Worm (Caenorhabditis elegans) whole organism, midembryonic: Measurements from ENCODE around the gene C33G3.5.
A peak's percentile ranks its signal among the peaks of the same experiment; 100 is the strongest.

ENCODE experiments used
- T22C8.4 ChIP-seq: fragments of 200-800 bp; sonication (Bioruptor generic); IDR thresholded peaks from 2 replicates; pipeline ENCODE4 v1.3.6; 2022; ENCODE audit warnings: missing genetic modification characterization, missing compliant biosample characterization
- cog-1 ChIP-seq: sonication (generic microtip); optimal IDR thresholded peaks from 2 replicates; lab custom pipeline; 2016; ENCODE audit warnings: missing genetic modification characterization, missing compliant biosample characterization
- flt-1 ChIP-seq: fragments of 200-800 bp; sonication (Bioruptor generic); IDR thresholded peaks from 2 replicates; pipeline ENCODE4 v1.3.6; 2022; ENCODE audit warnings: missing genetic modification characterization, missing compliant biosample characterization
- klf-2 ChIP-seq: fragments of 200-800 bp; sonication (Bioruptor generic); conservative IDR thresholded peaks from 2 replicates; pipeline ENCODE4 v1.3.6; 2022; ENCODE audit warnings: missing genetic modification reagents, missing genetic modification characterization, missing compliant biosample characterization
- med-1 ChIP-seq: sonication (generic microtip); optimal IDR thresholded peaks from 2 replicates; lab custom pipeline; 2017; ENCODE audit warnings: missing genetic modification characterization, mild to moderate bottlenecking, missing compliant biosample characterization, antibody characterized with exemption, missing genetic modification reagents; ENCODE audit not compliant: insufficient read depth
- ref-1 ChIP-seq: fragments of 200-800 bp; sonication (Bioruptor generic); conservative IDR thresholded peaks from 2 replicates; pipeline ENCODE4 v1.3.6; 2022; ENCODE audit warnings: missing genetic modification reagents, missing genetic modification characterization, missing compliant biosample characterization
- tab-1 ChIP-seq: fragments of 200-800 bp; sonication (Bioruptor generic); IDR thresholded peaks from 2 replicates; pipeline ENCODE4 v1.3.6; 2022; ENCODE audit warnings: missing genetic modification characterization, missing compliant biosample characterization
- ztf-23 ChIP-seq: fragments of 200-800 bp; sonication (Bioruptor generic); IDR thresholded peaks from 2 replicates; pipeline ENCODE4 v1.3.6; 2022; ENCODE audit warnings: missing genetic modification reagents, missing genetic modification characterization, missing compliant biosample characterization
- ztf-29 ChIP-seq: fragments of 200-800 bp; sonication (Bioruptor generic); IDR thresholded peaks from 2 replicates; pipeline ENCODE4 v1.3.6; 2022; ENCODE audit warnings: missing genetic modification reagents, missing genetic modification characterization, missing compliant biosample characterization

C33G3.5 gene

DNA sequence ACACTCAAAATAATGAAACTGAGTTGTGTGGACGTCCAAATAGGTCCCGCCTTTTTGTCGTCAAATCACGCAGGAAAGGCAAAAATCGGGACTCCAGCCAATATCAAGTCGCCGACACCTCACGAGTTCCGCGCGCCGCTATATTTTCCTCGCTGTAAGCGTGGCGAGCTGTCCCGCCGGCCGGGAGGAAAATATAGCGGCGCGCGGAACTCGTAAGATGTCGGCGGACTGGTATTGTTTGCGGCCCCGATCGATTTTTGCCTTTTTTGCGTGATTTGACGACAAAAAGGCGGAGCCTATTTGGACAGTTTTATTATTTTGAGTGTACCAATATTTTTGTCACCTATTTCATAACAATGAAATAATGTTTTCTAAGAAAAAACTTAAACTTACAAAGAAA is 15.7 kb downstream of the C33G3.5 start:
- TF ChIP-seq tab-1 (GFP tag; lab: Robert Waterston, UW) (no peak), klf-2 (GFP tag; lab: Robert Waterston, UW) (no peak), T22C8.4 (no peak)

ce11 chrX:14056527-14056926 is 21.9 kb downstream of the C33G3.5 start:
- TF ChIP-seq ref-1 (GFP tag; lab: Robert Waterston, UW) (no peak), tab-1 (GFP tag; lab: Robert Waterston, UW) (no peak), T22C8.4 (no peak), klf-2 (GFP tag; lab: Robert Waterston, UW) (no peak), cog-1 (no peak), ztf-29 (GFP tag; lab: Robert Waterston, UW) (no peak), flt-1 (no peak)

- TF ChIP-seq med-1 (GFP tag; lab: Kevin White, UChicago) (no peak), ztf-23 (no peak), tab-1 (GFP tag; lab: Robert Waterston, UW) (no peak), T22C8.4 (no peak), ztf-29 (GFP tag; lab: Robert Waterston, UW) (no peak), klf-2 (GFP tag; lab: Robert Waterston, UW) (no peak), cog-1 (no peak), flt-1 (no peak), ref-1 (GFP tag; lab: Robert Waterston, UW) (no peak)
Measured at ce11 chrX:14055715-14056114, 22.8 kb downstream of the C33G3.5 start.

DNA sequence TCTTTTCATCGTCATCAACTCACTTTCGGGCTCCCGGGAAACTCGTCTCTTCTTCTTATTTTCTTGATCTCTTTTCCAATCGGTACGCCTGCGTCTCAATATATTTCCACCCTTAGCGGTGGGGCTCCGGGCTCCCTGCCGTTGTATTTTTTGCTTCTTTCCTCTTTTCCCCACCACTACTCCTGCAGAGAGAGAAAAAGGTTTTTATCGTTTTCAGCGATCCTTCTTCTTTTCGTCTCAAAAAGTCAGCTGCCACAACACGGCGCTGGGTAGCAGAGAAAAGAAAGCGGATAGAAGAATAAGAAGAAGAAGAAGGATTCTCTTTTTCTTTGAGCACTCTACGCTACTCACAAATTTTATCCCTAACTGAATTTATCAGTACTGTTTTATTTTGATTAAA is 23.7 kb downstream of the C33G3.5 start:
- TF ChIP-seq ztf-23, result 0 out of 2 replicates have a peak, but pooled peaks have one; percentile 11
- no peak for TF ChIP-seq cog-1

DNA sequence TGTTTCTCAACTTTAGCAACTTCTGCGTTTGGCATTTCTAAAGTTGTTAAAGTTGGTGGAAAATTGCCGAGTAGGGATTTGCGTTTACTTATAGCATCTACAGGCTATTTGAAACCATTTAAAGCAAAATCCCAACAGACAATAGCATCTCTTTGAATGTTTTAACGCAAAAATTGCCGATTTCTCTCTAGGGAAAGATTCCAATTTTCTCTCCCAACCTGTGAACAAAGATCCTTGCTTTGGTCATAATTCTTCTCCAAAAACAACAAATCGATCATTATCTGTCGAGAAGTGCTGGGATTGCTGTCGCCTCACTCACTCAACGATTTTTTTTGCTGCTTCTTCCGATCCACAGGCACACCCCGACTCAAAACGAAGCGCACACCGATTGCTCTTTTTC is 24.7 kb downstream of the C33G3.5 start:
- no peak for TF ChIP-seq klf-2 (GFP tag; lab: Robert Waterston, UW)
- no peak for TF ChIP-seq ref-1 (GFP tag; lab: Robert Waterston, UW)
- TF ChIP-seq flt-1, result no peak
- TF ChIP-seq med-1 (GFP tag; lab: Kevin White, UChicago), result no peak
- TF ChIP-seq ztf-23, result no peak
- no peak for TF ChIP-seq tab-1 (GFP tag; lab: Robert Waterston, UW)
- TF ChIP-seq T22C8.4, result no peak
- no peak for TF ChIP-seq ztf-29 (GFP tag; lab: Robert Waterston, UW)
- TF ChIP-seq cog-1, result no peak

DNA sequence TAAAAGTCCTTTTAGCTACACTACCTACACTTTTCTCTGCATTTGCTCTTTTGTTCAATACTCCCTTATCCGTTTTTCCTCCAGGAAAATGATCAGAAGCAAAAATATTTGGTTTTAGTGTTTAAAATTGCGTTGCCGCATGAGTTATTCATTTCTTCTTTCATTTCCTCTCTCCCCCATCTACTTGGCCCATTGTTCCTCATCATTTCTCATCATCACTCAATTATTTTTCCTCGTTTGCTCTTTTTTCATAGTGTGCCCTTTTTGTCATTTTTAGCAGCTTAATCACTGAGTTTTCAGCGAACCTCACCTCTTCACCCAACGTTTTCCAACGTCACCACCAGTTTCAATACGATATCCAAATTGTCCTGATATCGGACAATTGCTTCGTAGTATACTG is 29.2 kb downstream of the C33G3.5 start, which contains the start of gene dyc-1:
TSS of gene dyc-1 (plus strand) at position 301 of the 400 bp plus-strand sequence.
- no peak for TF ChIP-seq cog-1
- no peak for TF ChIP-seq ref-1 (GFP tag; lab: Robert Waterston, UW)
- TF ChIP-seq T22C8.4, result no peak
- 0 out of 2 replicates have a peak, but pooled peaks have one; percentile 18 for TF ChIP-seq ztf-23

DNA sequence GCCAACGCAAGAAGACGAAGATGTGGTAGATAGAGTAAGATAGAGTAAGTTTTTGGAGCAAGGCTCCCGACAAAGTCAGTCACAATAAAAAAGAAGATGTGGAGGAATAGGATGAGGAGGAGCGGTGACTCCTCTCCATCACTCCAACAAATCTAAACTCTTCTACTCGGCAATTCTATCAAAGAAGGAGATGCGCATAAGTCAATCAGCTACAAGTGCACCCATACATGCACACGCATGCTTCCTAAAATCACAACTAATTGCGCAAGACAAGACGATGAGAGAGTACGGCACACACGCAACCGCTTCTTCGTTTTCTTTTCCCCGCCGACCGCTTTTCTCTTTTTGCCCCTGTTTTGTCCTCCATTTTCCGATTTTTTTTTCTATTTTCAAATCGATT is 30.9 kb downstream of the C33G3.5 start:
- TF ChIP-seq ztf-29 (GFP tag; lab: Robert Waterston, UW) (no peak), med-1 (GFP tag; lab: Kevin White, UChicago) (no peak), tab-1 (GFP tag; lab: Robert Waterston, UW) (no peak), ztf-23 (no peak), T22C8.4 (no peak), flt-1 (no peak)

ce11 chrX:14044362-14044761 is 34.1 kb downstream of the C33G3.5 start:
- no peak for TF ChIP-seq ref-1 (GFP tag; lab: Robert Waterston, UW)
- TF ChIP-seq T22C8.4, result no peak
- TF ChIP-seq flt-1, result no peak
- no peak for TF ChIP-seq cog-1
- no peak for TF ChIP-seq ztf-23
- no peak for TF ChIP-seq klf-2 (GFP tag; lab: Robert Waterston, UW)
- TF ChIP-seq med-1 (GFP tag; lab: Kevin White, UChicago), result no peak
- TF ChIP-seq ztf-29 (GFP tag; lab: Robert Waterston, UW), result no peak
- TF ChIP-seq tab-1 (GFP tag; lab: Robert Waterston, UW), result no peak

DNA sequence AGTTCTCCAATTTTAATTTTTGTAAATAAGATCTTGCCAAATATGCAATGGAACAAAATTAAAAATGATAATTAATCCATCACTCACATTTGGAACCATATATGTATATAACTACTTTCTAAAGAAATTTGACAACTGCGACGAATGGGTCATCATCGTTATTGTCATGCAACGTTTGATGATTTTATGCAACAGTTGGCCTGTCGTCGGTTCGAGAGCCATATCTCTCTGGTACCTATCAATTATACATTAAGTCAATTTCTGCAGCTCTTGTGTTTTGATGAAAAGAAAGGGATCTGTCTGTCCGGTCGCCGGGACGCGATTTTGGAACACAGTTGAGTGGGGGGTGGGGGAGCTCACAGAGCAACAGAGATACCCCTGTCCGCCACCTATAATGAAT is 39.2 kb downstream of the C33G3.5 start:
- TF ChIP-seq med-1 (GFP tag; lab: Kevin White, UChicago), result no peak
- no peak for TF ChIP-seq T22C8.4
- no peak for TF ChIP-seq flt-1
- no peak for TF ChIP-seq ref-1 (GFP tag; lab: Robert Waterston, UW)
- TF ChIP-seq tab-1 (GFP tag; lab: Robert Waterston, UW), result no peak
- TF ChIP-seq klf-2 (GFP tag; lab: Robert Waterston, UW), result no peak
- TF ChIP-seq ztf-23, result no peak
- no peak for TF ChIP-seq cog-1
- TF ChIP-seq ztf-29 (GFP tag; lab: Robert Waterston, UW), result no peak

DNA sequence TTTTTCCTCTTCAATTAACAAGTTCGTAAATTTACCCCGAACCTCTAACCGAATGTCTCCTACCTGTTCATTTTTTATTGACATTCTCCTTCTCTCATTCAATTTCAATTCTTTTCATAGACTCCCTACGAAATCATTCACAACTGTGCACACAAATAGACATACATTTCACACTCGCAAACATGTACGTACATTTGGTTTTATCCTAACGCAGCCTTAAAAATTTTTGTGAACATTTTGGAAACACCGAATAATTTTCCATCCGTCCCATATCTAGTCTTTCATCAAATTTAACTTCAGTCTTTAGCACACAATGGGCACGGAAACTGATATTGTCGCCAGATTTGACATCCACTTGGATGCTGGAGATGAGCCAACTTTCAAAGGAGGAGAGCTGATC is 45.0 kb downstream of the C33G3.5 start, which contains the start of gene arrd-25:
TSS of gene arrd-25 (plus strand) at position 301 of the 400 bp plus-strand sequence.
- no peak for TF ChIP-seq ref-1 (GFP tag; lab: Robert Waterston, UW)
- no peak for TF ChIP-seq klf-2 (GFP tag; lab: Robert Waterston, UW)
- no peak for TF ChIP-seq ztf-29 (GFP tag; lab: Robert Waterston, UW)
- TF ChIP-seq med-1 (GFP tag; lab: Kevin White, UChicago), result no peak
- no peak for TF ChIP-seq flt-1
- TF ChIP-seq tab-1 (GFP tag; lab: Robert Waterston, UW), result no peak
- no peak for TF ChIP-seq cog-1
- no peak for TF ChIP-seq ztf-23
- no peak for TF ChIP-seq T22C8.4

- no peak for TF ChIP-seq T22C8.4
- no peak for TF ChIP-seq ztf-29 (GFP tag; lab: Robert Waterston, UW)
- no peak for TF ChIP-seq klf-2 (GFP tag; lab: Robert Waterston, UW)
- TF ChIP-seq ztf-23, result no peak
- TF ChIP-seq tab-1 (GFP tag; lab: Robert Waterston, UW), result no peak
- TF ChIP-seq med-1 (GFP tag; lab: Kevin White, UChicago), result no peak
- no peak for TF ChIP-seq flt-1
- TF ChIP-seq cog-1, result no peak
- TF ChIP-seq ref-1 (GFP tag; lab: Robert Waterston, UW), result no peak
Measured at ce11 chrX:14030524-14030923, 48.0 kb downstream of the C33G3.5 start.
